Worm (Caenorhabditis elegans): ENCODE data around the gene mltn-1.

The mltn-1 gene

ce11 chrII:13156971-13157370, 11.9 kb upstream of the mltn-1 start, which contains the start of the genes hpr-17 and F32A11.1 (continued):
- TF ChIP-seq hmg-1.1 (GFP tag; IDR thresholded peaks at IDR 0.05) (peak; percentile 78), set-16 (GFP tag; IDR thresholded peaks at IDR 0.05) (no peak), zip-2 (tag; optimal IDR thresholded peaks at IDR 0.05) (no peak), aha-1 (tag) (no peak), F26F4.8 (GFP tag; conservative IDR thresholded peaks at IDR 0.05) (no peak), vab-7 (GFP tag; IDR thresholded peaks at IDR 0.05) (no peak), lin-15B (tag; optimal IDR thresholded peaks at IDR 0.05) (peak; percentile 53), mdl-1 (tag; optimal IDR thresholded peaks at IDR 0.05) (peak in 1 of 2 experiments; percentile 51), hlh-11 (tag; optimal IDR thresholded peaks at IDR 0.05) (peak; percentile 79), nhr-48 (tag; optimal IDR thresholded peaks at IDR 0.05) (peak; percentile 46), ztf-7 (tag; optimal IDR thresholded peaks at IDR 0.05) (peak; percentile 67), F37D6.2 (tag; optimal IDR thresholded peaks at IDR 0.05) (peak; percentile 46), rbr-2 (tag; optimal IDR thresholded peaks at IDR 0.05) (peak; percentile 72), snpc-4 (tag; optimal IDR thresholded peaks at IDR 0.05) (peak; percentile 51), pha-4 (GFP tag; IDR thresholded peaks at IDR 0.05) (peak; percentile 64; the same call in 1 of the 2 replicates), pha-4 (tag; optimal IDR thresholded peaks at IDR 0.05) (peak; percentile 54), daf-8 (GFP tag; IDR thresholded peaks at IDR 0.05) (no peak), tra-1 (GFP tag; IDR thresholded peaks at IDR 0.05) (no peak), madf-9 (GFP tag; conservative IDR thresholded peaks at IDR 0.05) (peak; percentile 71; the same call in 1 of the 2 replicates), lin-1 (GFP tag; IDR thresholded peaks at IDR 0.05) (no peak), cey-2 (tag; optimal IDR thresholded peaks at IDR 0.05; ENCODE audit: borderline replicate concordance, insufficient read depth) (no peak), F44E2.7 (GFP tag; IDR thresholded peaks at IDR 0.05) (no peak), T20F7.1 (GFP tag; optimal IDR thresholded peaks at IDR 0.05) (no peak), arid-1 (GFP tag; conservative IDR thresholded peaks at IDR 0.05) (no peak), lin-38 (GFP tag; IDR thresholded peaks at IDR 0.05) (peak; percentile 91), nhr-77 (tag; optimal IDR thresholded peaks at IDR 0.05) (peak; percentile 2), nhr-111 (GFP tag; optimal IDR thresholded peaks at IDR 0.05) (no peak), nhr-28 (tag; optimal IDR thresholded peaks at IDR 0.05) (peak; percentile 44), lim-7 (GFP tag; IDR thresholded peaks at IDR 0.05) (no peak), ztf-11 (tag; optimal IDR thresholded peaks at IDR 0.05) (no peak), tag-97 (GFP tag; IDR thresholded peaks at IDR 0.05) (no peak), lir-3 (tag; optimal IDR thresholded peaks at IDR 0.05) (no peak), gei-8 (GFP tag; optimal IDR thresholded peaks at IDR 0.05) (no peak), nhr-25 (tag; optimal IDR thresholded peaks at IDR 0.05; ENCODE audit: borderline replicate concordance, insufficient read depth) (no peak), dve-1 (tag; optimal IDR thresholded peaks at IDR 0.05; ENCODE audit: insufficient read depth) (peak; percentile 83), ceh-28 (tag; optimal IDR thresholded peaks at IDR 0.05) (no peak), dpl-1 (GFP tag; optimal IDR thresholded peaks at IDR 0.05) (peak; percentile 98), jun-1 (tag; optimal IDR thresholded peaks at IDR 0.05) (no peak), nhr-237 (tag; optimal IDR thresholded peaks at IDR 0.05) (no peak), ama-1 (optimal IDR thresholded peaks at IDR 0.05) (peak; percentile 55), spr-1 (tag; optimal IDR thresholded peaks at IDR 0.05) (peak; percentile 24), dmd-6 (GFP tag; IDR thresholded peaks at IDR 0.05) (peak; percentile 72), ceh-82 (tag; optimal IDR thresholded peaks at IDR 0.05) (no peak), dmd-9 (GFP tag; IDR thresholded peaks at IDR 0.05) (0 out of 2 replicates have a peak, but pooled peaks have one; percentile 40), Y105C5A.15 (GFP tag; IDR thresholded peaks at IDR 0.05) (no peak), madf-5 (GFP tag; IDR thresholded peaks at IDR 0.05) (no peak), F49E8.2 (tag; optimal IDR thresholded peaks at IDR 0.05; ENCODE audit: borderline replicate concordance) (no peak), nhr-41 (GFP tag; IDR thresholded peaks at IDR 0.05) (no peak), Y5F2A.4 (GFP tag; optimal IDR thresholded peaks at IDR 0.05) (no peak), duxl-1 (tag; optimal IDR thresholded peaks at IDR 0.05; ENCODE audit: poor library complexity) (peak; percentile 71), hif-1 (tag; optimal IDR thresholded peaks at IDR 0.05) (peak in 1 of 2 experiments; percentile 66), R02D3.7 (tag; optimal IDR thresholded peaks at IDR 0.05) (no peak)
